Worm (Caenorhabditis elegans): ENCODE results near the gene C49C8.1.

- TF ChIP-seq W03F9.2 (tag; optimal IDR thresholded peaks at IDR 0.05) (no peak), him-1 (tag; optimal IDR thresholded peaks at IDR 0.05) (no peak)
These were observed 46.2 kb upstream of the C49C8.1 start for ce11 chrIV:8608204-8608603.
